Fruit fly (Drosophila melanogaster) whole organism, prepupa: ENCODE data around the gene CG9705.

Source experiments
- CG10631 ChIP-seq: fragments of 200-800 bp; sonication (Bioruptor generic); optimal IDR thresholded peaks from 2 replicates; lab custom pipeline; 2016; ENCODE audit warnings: missing biosample characterization, missing genetic modification characterization
- CG11294 ChIP-seq: fragments of 200-800 bp; sonication (Bioruptor generic); IDR thresholded peaks from 2 replicates; pipeline ENCODE4 v1.3.6; 2022; ENCODE audit warnings: missing biosample characterization, missing genetic modification characterization
- CG11762 ChIP-seq: fragments of 200-800 bp; sonication (Bioruptor generic); optimal IDR thresholded peaks from 3 replicates; lab custom pipeline; 2016; ENCODE audit warnings: missing biosample characterization, missing genetic modification characterization; ENCODE audit not compliant: insufficient read depth
- CG11902 ChIP-seq: fragments of 200-800 bp; sonication (Bioruptor generic); optimal IDR thresholded peaks from 3 replicates; lab custom pipeline; 2016; ENCODE audit warnings: missing biosample characterization, missing genetic modification characterization
- CG15336 ChIP-seq: fragments of 200-800 bp; sonication (Bioruptor generic); IDR thresholded peaks from 2 replicates; pipeline ENCODE4 v1.3.6; 2022; ENCODE audit warnings: missing biosample characterization, missing genetic modification characterization
- CG16779 ChIP-seq: fragments of 200-800 bp; sonication (Bioruptor generic); optimal IDR thresholded peaks from 3 replicates; lab custom pipeline; 2017; ENCODE audit warnings: missing biosample characterization, mild to moderate bottlenecking, missing genetic modification characterization
- CG3032 ChIP-seq: fragments of 200-800 bp; optimal IDR thresholded peaks from 2 replicates; lab custom pipeline; 2019; ENCODE audit warnings: missing biosample characterization, mild to moderate bottlenecking, missing genetic modification characterization, moderate library complexity
- CG31627 ChIP-seq: fragments of 200-800 bp; sonication (Bioruptor generic); optimal IDR thresholded peaks from 3 replicates; lab custom pipeline; 2016; ENCODE audit warnings: missing biosample characterization, missing genetic modification characterization
- CG32006 ChIP-seq: fragments of 200-800 bp; sonication (Bioruptor generic); optimal IDR thresholded peaks from 3 replicates; lab custom pipeline; 2017; ENCODE audit warnings: missing biosample characterization, mild to moderate bottlenecking, missing genetic modification characterization
- CG34406 ChIP-seq: fragments of 200-800 bp; sonication (Bioruptor generic); optimal IDR thresholded peaks from 3 replicates; lab custom pipeline; 2016; ENCODE audit warnings: missing biosample characterization, missing genetic modification characterization
- CG3919 ChIP-seq: fragments of 200-800 bp; sonication (Bioruptor generic); optimal IDR thresholded peaks from 3 replicates; lab custom pipeline; 2016; ENCODE audit warnings: missing biosample characterization, missing genetic modification characterization
- CG4318 ChIP-seq: fragments of 200-800 bp; sonication (Bioruptor generic); optimal IDR thresholded peaks from 3 replicates; lab custom pipeline; 2017; ENCODE audit warnings: missing biosample characterization, mild to moderate bottlenecking, missing genetic modification characterization
- CG6276 ChIP-seq: fragments of 200-800 bp; sonication (Bioruptor generic); optimal IDR thresholded peaks from 2 replicates; lab custom pipeline; 2017; ENCODE audit warnings: missing biosample characterization, mild to moderate bottlenecking, missing genetic modification characterization
- CG6792 ChIP-seq: fragments of 200-800 bp; sonication (Bioruptor generic); optimal IDR thresholded peaks from 3 replicates; lab custom pipeline; 2016; ENCODE audit warnings: missing biosample characterization, missing genetic modification characterization
- CG6808 ChIP-seq: fragments of 200-800 bp; sonication (Bioruptor generic); optimal IDR thresholded peaks from 3 replicates; lab custom pipeline; 2017; ENCODE audit warnings: missing biosample characterization, missing genetic modification characterization, mild to moderate bottlenecking, moderate library complexity, missing genetic modification reagents
- CG6854 ChIP-seq: fragments of 200-800 bp; sonication (Bioruptor generic); optimal IDR thresholded peaks from 2 replicates; lab custom pipeline; 2017; ENCODE audit warnings: missing biosample characterization, mild to moderate bottlenecking, missing genetic modification characterization
- CG7368 ChIP-seq: fragments of 200-800 bp; sonication (Bioruptor generic); optimal IDR thresholded peaks from 3 replicates; lab custom pipeline; 2016; ENCODE audit warnings: missing biosample characterization, missing genetic modification characterization
- CG8119 ChIP-seq: fragments of 200-800 bp; sonication (Bioruptor generic); IDR thresholded peaks from 3 replicates; pipeline ENCODE4 v1.3.6; 2022; ENCODE audit warnings: missing biosample characterization, missing genetic modification characterization
- CG8319 ChIP-seq: fragments of 200-800 bp; sonication (Bioruptor generic); optimal IDR thresholded peaks from 3 replicates; lab custom pipeline; 2016; ENCODE audit warnings: missing biosample characterization, missing genetic modification characterization
- CG9139 ChIP-seq: fragments of 200-800 bp; sonication (Bioruptor generic); optimal IDR thresholded peaks from 3 replicates; lab custom pipeline; 2017; ENCODE audit warnings: missing biosample characterization, mild to moderate bottlenecking, missing genetic modification characterization
- Eip75B ChIP-seq: fragments of 200-800 bp; sonication (Bioruptor generic); optimal IDR thresholded peaks from 3 replicates; lab custom pipeline; 2016; ENCODE audit warnings: missing biosample characterization, missing genetic modification characterization
- Eip78C ChIP-seq: fragments of 200-800 bp; sonication (Bioruptor generic); peaks from one replicate; lab custom pipeline; 2016; ENCODE audit warnings: missing biosample characterization, missing genetic modification characterization
- Eip93F ChIP-seq: fragments of 200-800 bp; sonication (Bioruptor generic); optimal IDR thresholded peaks from 2 replicates; lab custom pipeline; 2016; ENCODE audit warnings: missing biosample characterization, mild to moderate bottlenecking, missing genetic modification characterization
- Ets21C ChIP-seq: fragments of 200-800 bp; sonication (Bioruptor generic); optimal IDR thresholded peaks from 3 replicates; lab custom pipeline; 2016; ENCODE audit warnings: missing biosample characterization, missing genetic modification characterization
- Ets96B ChIP-seq: fragments of 200-800 bp; optimal IDR thresholded peaks from 2 replicates; lab custom pipeline; 2019; ENCODE audit warnings: missing biosample characterization, mild to moderate bottlenecking, missing genetic modification characterization, moderate library complexity
- Gug ChIP-seq: fragments of 200-800 bp; sonication (Bioruptor generic); IDR thresholded peaks from 2 replicates; pipeline ENCODE4 v1.3.6; 2022; ENCODE audit warnings: missing biosample characterization, missing genetic modification characterization
- Hr38 ChIP-seq: sonication (Bioruptor generic); optimal IDR thresholded peaks from 2 replicates; lab custom pipeline; 2016; ENCODE audit warnings: missing biosample characterization, missing genetic modification characterization
- Hr39 ChIP-seq: fragments of 200-800 bp; sonication (Bioruptor generic); optimal IDR thresholded peaks from 2 replicates; lab custom pipeline; 2016; ENCODE audit warnings: missing biosample characterization, missing genetic modification characterization
- Hr4 ChIP-seq: fragments of 200-800 bp; sonication (Bioruptor generic); optimal IDR thresholded peaks from 3 replicates; lab custom pipeline; 2016; ENCODE audit warnings: missing biosample characterization, missing genetic modification characterization
- Lpt ChIP-seq: fragments of 200-800 bp; sonication (Bioruptor generic); optimal IDR thresholded peaks from 3 replicates; lab custom pipeline; 2016; ENCODE audit warnings: missing biosample characterization, missing genetic modification characterization
- Met ChIP-seq: fragments of 200-800 bp; sonication (Bioruptor generic); optimal IDR thresholded peaks from 3 replicates; lab custom pipeline; 2016; ENCODE audit warnings: missing biosample characterization, missing genetic modification characterization
- OdsH ChIP-seq: fragments of 200-800 bp; sonication (Bioruptor generic); optimal IDR thresholded peaks from 3 replicates; lab custom pipeline; 2016; ENCODE audit warnings: missing biosample characterization, missing genetic modification characterization
- Smox ChIP-seq: fragments of 200-800 bp; sonication (Bioruptor generic); optimal IDR thresholded peaks from 3 replicates; lab custom pipeline; 2016; ENCODE audit warnings: missing biosample characterization, missing genetic modification characterization
- Sox102F ChIP-seq: fragments of 200-800 bp; sonication (Bioruptor generic); optimal IDR thresholded peaks from 2 replicates; lab custom pipeline; 2016; ENCODE audit warnings: missing biosample characterization, mild to moderate bottlenecking, missing genetic modification characterization
- Sox15 ChIP-seq: fragments of 200-800 bp; sonication (Bioruptor generic); optimal IDR thresholded peaks from 3 replicates; lab custom pipeline; 2016; ENCODE audit warnings: missing biosample characterization, missing genetic modification characterization
- cyc ChIP-seq: fragments of 200-800 bp; sonication (Bioruptor generic); optimal IDR thresholded peaks from 3 replicates; lab custom pipeline; 2016; ENCODE audit warnings: missing biosample characterization, missing genetic modification characterization
- dac ChIP-seq: fragments of 200-800 bp; sonication (Bioruptor generic); optimal IDR thresholded peaks from 2 replicates; lab custom pipeline; 2017; ENCODE audit warnings: missing biosample characterization, mild to moderate bottlenecking, missing genetic modification characterization
- dsx ChIP-seq: fragments of 200-800 bp; optimal IDR thresholded peaks from 3 replicates; lab custom pipeline; 2019; ENCODE audit warnings: missing biosample characterization, mild to moderate bottlenecking, missing genetic modification characterization, moderate library complexity; ENCODE audit not compliant: poor library complexity, severe bottlenecking
- eg ChIP-seq: fragments of 200-800 bp; sonication (Bioruptor generic); IDR thresholded peaks from 3 replicates; pipeline ENCODE4 v1.3.6; 2022; ENCODE audit warnings: missing biosample characterization, missing genetic modification characterization
- fd59A ChIP-seq: fragments of 200-800 bp; sonication (Bioruptor generic); optimal IDR thresholded peaks from 2 replicates; lab custom pipeline; 2017; ENCODE audit warnings: missing biosample characterization, mild to moderate bottlenecking, missing genetic modification characterization, missing genetic modification reagents
- fd85E ChIP-seq: fragments of 200-800 bp; sonication (Bioruptor generic); optimal IDR thresholded peaks from 3 replicates; lab custom pipeline; 2016; ENCODE audit warnings: missing biosample characterization, missing genetic modification characterization
- fkh ChIP-seq: fragments of 200-800 bp; sonication (Bioruptor generic); optimal IDR thresholded peaks from 3 replicates; lab custom pipeline; 2017; ENCODE audit warnings: missing biosample characterization, mild to moderate bottlenecking, missing genetic modification characterization, moderate library complexity
- lz ChIP-seq: fragments of 200-800 bp; sonication (Bioruptor generic); optimal IDR thresholded peaks from 3 replicates; lab custom pipeline; 2016; ENCODE audit warnings: missing biosample characterization, missing genetic modification characterization
- net ChIP-seq: fragments of 200-800 bp; sonication (Bioruptor generic); optimal IDR thresholded peaks from 3 replicates; lab custom pipeline; 2016; ENCODE audit warnings: missing biosample characterization, missing genetic modification characterization
- pdm3 ChIP-seq: fragments of 200-800 bp; sonication (Bioruptor generic); optimal IDR thresholded peaks from 3 replicates; lab custom pipeline; 2016; ENCODE audit warnings: missing biosample characterization, missing genetic modification characterization
- salr ChIP-seq, 2 experiments: fragments of 200-800 bp; sonication (Bioruptor generic); optimal IDR thresholded peaks; 3 replicates each; lab custom pipeline; 2016 to 2018; ENCODE audit warnings: missing biosample characterization in 2 of 2, missing genetic modification characterization in 2 of 2, mild to moderate bottlenecking in 1 of 2
- spab ChIP-seq: fragments of 200-800 bp; sonication (Bioruptor generic); optimal IDR thresholded peaks from 2 replicates; lab custom pipeline; 2017; ENCODE audit warnings: missing biosample characterization, mild to moderate bottlenecking, missing genetic modification characterization, missing genetic modification reagents
- topi ChIP-seq: fragments of 200-800 bp; sonication (Bioruptor generic); optimal IDR thresholded peaks from 3 replicates; lab custom pipeline; 2016; ENCODE audit warnings: missing biosample characterization, missing genetic modification characterization
- vri ChIP-seq: fragments of 200-800 bp; sonication (Bioruptor generic); optimal IDR thresholded peaks from 3 replicates; lab custom pipeline; 2016; ENCODE audit warnings: missing biosample characterization, mild to moderate bottlenecking, missing genetic modification characterization

CG9705 gene

DNA sequence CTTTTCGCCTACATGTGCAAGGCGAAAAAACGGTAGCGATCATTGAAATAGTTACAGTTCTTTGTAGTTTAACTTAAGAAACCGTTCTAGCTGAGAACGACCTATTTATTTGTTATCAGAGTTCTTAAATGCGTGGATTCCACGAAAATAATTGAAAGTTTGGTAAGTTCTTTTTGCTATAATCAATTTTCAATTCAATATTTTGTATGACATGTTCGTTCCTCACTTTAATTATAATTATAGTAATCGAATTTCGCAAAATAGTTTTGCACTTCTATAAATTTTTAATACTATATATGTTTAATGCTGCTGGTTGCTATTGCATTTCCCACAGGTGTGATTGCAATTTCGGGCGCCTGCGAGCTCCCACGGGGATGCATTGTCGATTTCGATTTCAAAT is 31.6 kb upstream of the CG9705 start (continued):
- TF ChIP-seq Ets21C (GFP tag; lab: Kevin White, UChicago) (no peak), CG7368 (no peak), Smox (GFP tag; lab: Kevin White, UChicago) (peak; percentile 51), eg (no peak; the same call in 2 of the 3 replicates), CG3919 (GFP tag; lab: Kevin White, UChicago) (peak; percentile 53), salr (GFP tag; optimal IDR thresholded peaks at IDR 0.05; lab: Kevin White, UChicago) (peak in 1 of 2 experiments; percentile 70), fkh (no peak), Eip78C (GFP tag; lab: Kevin White, UChicago) (peak; percentile 81), Hr4 (peak; percentile 72), net (GFP tag; lab: Kevin White, UChicago) (peak; percentile 61), CG16779 (peak; percentile 36), CG15336 (peak; percentile 74), CG8119 (GFP tag; lab: Robert Waterston, UW) (peak; percentile 73; the same call in 2 of the 3 replicates), fd85E (GFP tag; lab: Kevin White, UChicago) (no peak), CG9139 (no peak), Ets96B (peak; percentile 51), CG10631 (peak; percentile 55)

dm6 chr3L:16749726-16750125 is 30.2 kb upstream of the CG9705 start:
- peak; percentile 24 for TF ChIP-seq dac
- TF ChIP-seq Lpt (GFP tag; lab: Kevin White, UChicago): peak; percentile 64
- TF ChIP-seq Eip93F (GFP tag; lab: Kevin White, UChicago): no peak
- TF ChIP-seq CG34406 (GFP tag; lab: Kevin White, UChicago): no peak
- TF ChIP-seq Eip75B: peak; percentile 20
- TF ChIP-seq CG8319 (GFP tag; lab: Kevin White, UChicago): no peak
- peak; percentile 86 for TF ChIP-seq Eip78C (GFP tag; lab: Kevin White, UChicago)
- peak; percentile 63 for TF ChIP-seq CG6276 (GFP tag; lab: Kevin White, UChicago)
- no peak for TF ChIP-seq Ets21C (GFP tag; lab: Kevin White, UChicago)
- TF ChIP-seq OdsH: peak; percentile 42
- TF ChIP-seq net (GFP tag; lab: Kevin White, UChicago): peak; percentile 51
- TF ChIP-seq Sox102F: no peak
- peak; percentile 19 for TF ChIP-seq CG4318 (GFP tag; lab: Kevin White, UChicago)
- peak; percentile 27 for TF ChIP-seq CG9139
- TF ChIP-seq cyc: no peak
- no peak for TF ChIP-seq Hr38 (GFP tag; lab: Kevin White, UChicago)
- TF ChIP-seq CG31627: no peak
- TF ChIP-seq CG11762 (GFP tag; lab: Kevin White, UChicago): peak; percentile 42
- TF ChIP-seq CG11902 (GFP tag; lab: Kevin White, UChicago): no peak
- TF ChIP-seq salr (GFP tag; optimal IDR thresholded peaks at IDR 0.05; lab: Kevin White, UChicago): peak in 1 of 2 experiments; percentile 65
- TF ChIP-seq CG6808 (GFP tag; lab: Kevin White, UChicago): peak; percentile 64
- TF ChIP-seq spab (GFP tag; lab: Kevin White, UChicago): peak; percentile 61
- TF ChIP-seq Sox15 (GFP tag; lab: Kevin White, UChicago): no peak
- no peak for TF ChIP-seq lz (GFP tag; lab: Kevin White, UChicago)
- TF ChIP-seq CG3919 (GFP tag; lab: Kevin White, UChicago): peak; percentile 66
- TF ChIP-seq vri (GFP tag; lab: Kevin White, UChicago): no peak
- no peak for TF ChIP-seq fd85E (GFP tag; lab: Kevin White, UChicago)
- TF ChIP-seq Met: no peak
- TF ChIP-seq fd59A (GFP tag; lab: Kevin White, UChicago): peak; percentile 47
- TF ChIP-seq CG6854 (GFP tag; lab: Kevin White, UChicago): no peak
- TF ChIP-seq CG11294 (GFP tag; lab: Robert Waterston, UW): no peak
- peak; percentile 61 for TF ChIP-seq dsx (GFP tag; lab: Kevin White, UChicago)
- peak; percentile 76 for TF ChIP-seq Ets96B
- TF ChIP-seq CG15336: peak; percentile 60; the same call in 1 of the 2 replicates
- no peak for TF ChIP-seq topi (GFP tag; lab: Kevin White, UChicago)
- TF ChIP-seq CG32006 (GFP tag; lab: Kevin White, UChicago): peak; percentile 69
- no peak for TF ChIP-seq Smox (GFP tag; lab: Kevin White, UChicago)
- peak; percentile 49; the same call in 1 of the 2 replicates for TF ChIP-seq Gug (GFP tag; lab: Robert Waterston, UW)
- TF ChIP-seq pdm3: no peak
- peak; percentile 64 for TF ChIP-seq CG3032
- no peak for TF ChIP-seq CG7368
- peak; percentile 35 for TF ChIP-seq CG16779
- no peak for TF ChIP-seq CG6792 (GFP tag; lab: Kevin White, UChicago)
- TF ChIP-seq Hr39 (GFP tag; lab: Kevin White, UChicago): no peak
